Worm (Caenorhabditis elegans): ENCODE results near the gene rabr-2.

rabr-2 gene

DNA sequence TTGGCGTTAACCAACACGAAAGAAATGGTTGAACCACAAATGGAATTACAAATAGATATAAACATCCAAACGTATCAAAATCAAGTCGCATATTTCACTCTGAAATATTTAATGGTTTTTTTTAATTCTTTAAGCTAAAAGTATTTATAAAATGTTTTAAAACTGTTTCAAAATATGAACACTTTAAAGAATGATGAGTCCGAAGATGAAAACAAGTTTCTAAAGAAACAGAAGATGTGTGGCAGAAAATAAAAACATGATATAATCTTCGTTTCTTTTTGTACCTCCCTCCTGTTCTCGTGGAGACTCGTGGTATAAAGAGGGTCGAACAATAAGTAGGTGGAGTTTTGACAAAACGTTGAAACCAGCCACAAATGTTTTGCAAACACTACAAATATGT lies 51.8 kb downstream of the rabr-2 start, which contains the start of gene lact-6:
Gene lact-6 (minus strand): TSS at position 101 of the 400 bp plus-strand sequence.
- TF ChIP-seq tbx-37 (GFP tag; conservative IDR thresholded peaks at IDR 0.05) (no peak), F13C5.2 (tag; optimal IDR thresholded peaks at IDR 0.05) (no peak), ama-1 (optimal IDR thresholded peaks at IDR 0.05) (no peak), B0310.2 (tag; optimal IDR thresholded peaks at IDR 0.05) (no peak)

All from whole organism, early embryonic.